Worm (Caenorhabditis elegans) whole organism, L2 larva: ENCODE data around the gene aakb-1.

Experiments
- C34F6.9 ChIP-seq: fragments of 150-350 bp; optimal IDR thresholded peaks from 2 replicates; lab custom pipeline; 2014; ENCODE audit warnings: missing biosample characterization, missing genetic modification characterization
- F13H6.1 ChIP-seq: sonication (generic microtip); optimal IDR thresholded peaks from 2 replicates; lab custom pipeline; 2016; ENCODE audit warnings: missing genetic modification characterization, missing compliant biosample characterization
- Y55F3AM.14 ChIP-seq: fragments of 200-800 bp; sonication (Bioruptor generic); optimal IDR thresholded peaks from 2 replicates; lab custom pipeline; 2018; ENCODE audit warnings: mild to moderate bottlenecking, missing genetic modification characterization, missing compliant biosample characterization
- alr-1 ChIP-seq: fragments of 150-350 bp; optimal IDR thresholded peaks from 2 replicates; lab custom pipeline; 2014; ENCODE audit warnings: missing biosample characterization, missing genetic modification characterization
- ama-1 ChIP-seq: fragments of 150-350 bp; optimal IDR thresholded peaks from 2 replicates; lab custom pipeline; 2018; ENCODE audit warnings: inconsistent platforms
- blmp-1 ChIP-seq: sonication (generic microtip); optimal IDR thresholded peaks from 2 replicates; lab custom pipeline; 2017; ENCODE audit warnings: missing genetic modification characterization, mild to moderate bottlenecking, missing compliant biosample characterization, antibody characterized with exemption, moderate library complexity; ENCODE audit not compliant: insufficient read depth
- ceh-16 ChIP-seq: fragments of 150-350 bp; optimal IDR thresholded peaks from 2 replicates; lab custom pipeline; 2014; ENCODE audit warnings: missing biosample characterization, missing genetic modification characterization
- ceh-82 ChIP-seq: fragments of 150-350 bp; optimal IDR thresholded peaks from 2 replicates; lab custom pipeline; 2014; ENCODE audit warnings: missing biosample characterization, missing genetic modification characterization
- egl-27 ChIP-seq: sonication (generic microtip); optimal IDR thresholded peaks from 3 replicates; lab custom pipeline; 2017; ENCODE audit warnings: missing biosample characterization, missing genetic modification reagents, missing genetic modification characterization
- elt-1 ChIP-seq: fragments of 150-350 bp; optimal IDR thresholded peaks from 2 replicates; lab custom pipeline; 2014; ENCODE audit warnings: missing biosample characterization, missing genetic modification characterization
- elt-3 ChIP-seq: sonication (generic microtip); optimal IDR thresholded peaks from 2 replicates; lab custom pipeline; 2017; ENCODE audit warnings: missing biosample characterization, missing genetic modification characterization
- gmeb-1 ChIP-seq: fragments of 150-350 bp; optimal IDR thresholded peaks from 2 replicates; lab custom pipeline; 2014; ENCODE audit warnings: missing biosample characterization, missing genetic modification characterization
- lin-11 ChIP-seq: fragments of 150-350 bp; sonication (generic microtip); optimal IDR thresholded peaks from 2 replicates; lab custom pipeline; 2014; ENCODE audit warnings: missing biosample characterization, missing genetic modification characterization, inconsistent platforms, mixed read lengths
- lin-13 ChIP-seq: fragments of 150-350 bp; optimal IDR thresholded peaks from 2 replicates; lab custom pipeline; 2014; ENCODE audit warnings: missing biosample characterization, missing genetic modification reagents, missing genetic modification characterization
- lsy-2 ChIP-seq, 2 experiments: fragments of 150-350 bp in 1 of 2; sonication (generic microtip) in 1 of 2; optimal IDR thresholded peaks; 2 replicates each; lab custom pipeline; 2014 to 2017; ENCODE audit warnings: missing biosample characterization in 2 of 2, missing genetic modification characterization in 2 of 2
- mab-5 ChIP-seq: fragments of 150-350 bp; optimal IDR thresholded peaks from 2 replicates; lab custom pipeline; 2014; ENCODE audit warnings: missing biosample characterization, missing genetic modification characterization
- mdl-1 ChIP-seq, 2 experiments: fragments of 150-350 bp in 1 of 2; sonication (generic microtip) in 1 of 2; optimal IDR thresholded peaks; 2 replicates each; lab custom pipeline; 2017; ENCODE audit warnings: missing biosample characterization in 2 of 2, missing genetic modification characterization in 2 of 2
- nhr-10 ChIP-seq: sonication (generic microtip); optimal IDR thresholded peaks from 2 replicates; lab custom pipeline; 2017; ENCODE audit warnings: missing biosample characterization, missing genetic modification characterization
- nhr-11 ChIP-seq: fragments of 150-350 bp; optimal IDR thresholded peaks from 2 replicates; lab custom pipeline; 2014; ENCODE audit warnings: missing biosample characterization, missing genetic modification characterization
- nhr-12 ChIP-seq: fragments of 150-350 bp; optimal IDR thresholded peaks from 2 replicates; lab custom pipeline; 2014; ENCODE audit warnings: missing biosample characterization, missing genetic modification characterization
- nhr-129 ChIP-seq: fragments of 150-350 bp; optimal IDR thresholded peaks from 2 replicates; lab custom pipeline; 2014; ENCODE audit warnings: missing biosample characterization, missing genetic modification characterization
- nhr-21 ChIP-seq: fragments of 150-350 bp; optimal IDR thresholded peaks from 2 replicates; lab custom pipeline; 2014; ENCODE audit warnings: missing biosample characterization, missing genetic modification characterization
- nhr-23 ChIP-seq: fragments of 150-350 bp; optimal IDR thresholded peaks from 2 replicates; lab custom pipeline; 2014; ENCODE audit warnings: missing biosample characterization, missing genetic modification reagents, missing genetic modification characterization
- nhr-77 ChIP-seq: fragments of 150-350 bp; optimal IDR thresholded peaks from 2 replicates; lab custom pipeline; 2014; ENCODE audit warnings: missing biosample characterization, missing genetic modification characterization
- peb-1 ChIP-seq: fragments of 150-350 bp; optimal IDR thresholded peaks from 2 replicates; lab custom pipeline; 2014; ENCODE audit warnings: missing biosample characterization, missing genetic modification characterization
- sem-4 ChIP-seq: fragments of 150-350 bp; optimal IDR thresholded peaks from 2 replicates; lab custom pipeline; 2014; ENCODE audit warnings: missing biosample characterization, missing genetic modification reagents, missing genetic modification characterization
- sma-9 ChIP-seq, 2 experiments: fragments of 150-350 bp in 1 of 2; sonication (generic microtip) in 1 of 2; optimal IDR thresholded peaks; 2 replicates each; lab custom pipeline; 2014 to 2016; ENCODE audit warnings: missing genetic modification characterization in 2 of 2, mild to moderate bottlenecking in 1 of 2, missing biosample characterization in 1 of 2, missing compliant biosample characterization in 1 of 2, missing genetic modification reagents in 1 of 2, moderate library complexity in 1 of 2
- snpc-4 ChIP-seq: fragments of 150-350 bp; optimal IDR thresholded peaks from 2 replicates; lab custom pipeline; 2014; ENCODE audit warnings: missing biosample characterization, missing genetic modification characterization
- unc-55 ChIP-seq: fragments of 150-350 bp; sonication (generic microtip); optimal IDR thresholded peaks from 3 replicates; lab custom pipeline; 2014; ENCODE audit warnings: missing biosample characterization, missing genetic modification reagents, missing genetic modification characterization
- unc-62 ChIP-seq: fragments of 150-350 bp; optimal IDR thresholded peaks from 2 replicates; lab custom pipeline; 2014; ENCODE audit warnings: missing biosample characterization, missing genetic modification reagents, missing genetic modification characterization
- zag-1 ChIP-seq: fragments of 150-350 bp; optimal IDR thresholded peaks from 2 replicates; lab custom pipeline; 2014; ENCODE audit warnings: missing biosample characterization, missing genetic modification characterization
- ztf-1 ChIP-seq: fragments of 200-800 bp; sonication (Bioruptor generic); conservative IDR thresholded peaks from 2 replicates; pipeline ENCODE4 v1.3.6; 2022; ENCODE audit warnings: missing genetic modification characterization, missing compliant biosample characterization
- ztf-11 ChIP-seq: sonication (generic microtip); optimal IDR thresholded peaks from 2 replicates; lab custom pipeline; 2017; ENCODE audit warnings: missing biosample characterization, missing genetic modification characterization
- ztf-4 ChIP-seq: fragments of 150-350 bp; optimal IDR thresholded peaks from 2 replicates; lab custom pipeline; 2014; ENCODE audit warnings: missing biosample characterization, missing genetic modification characterization

Gene aakb-1

ce11 chrX:13730209-13730975 is 25.2 kb upstream of the aakb-1 start (continued):
- TF ChIP-seq gmeb-1 (peak; percentile 26), ztf-4 (no peak), ztf-11 (tag; lab: Kevin White, UChicago) (no peak), ceh-82 (tag; lab: Kevin White, UChicago) (no peak), peb-1 (tag; lab: Kevin White, UChicago) (no peak), ceh-16 (peak; percentile 3), Y55F3AM.14 (GFP tag; lab: Kevin White, UChicago) (no peak), snpc-4 (tag; lab: Kevin White, UChicago) (no peak), elt-1 (tag; lab: Kevin White, UChicago) (no peak), unc-62 (GFP tag; lab: Kevin White, UChicago) (no peak), nhr-77 (tag; lab: Kevin White, UChicago) (no peak)

DNA sequence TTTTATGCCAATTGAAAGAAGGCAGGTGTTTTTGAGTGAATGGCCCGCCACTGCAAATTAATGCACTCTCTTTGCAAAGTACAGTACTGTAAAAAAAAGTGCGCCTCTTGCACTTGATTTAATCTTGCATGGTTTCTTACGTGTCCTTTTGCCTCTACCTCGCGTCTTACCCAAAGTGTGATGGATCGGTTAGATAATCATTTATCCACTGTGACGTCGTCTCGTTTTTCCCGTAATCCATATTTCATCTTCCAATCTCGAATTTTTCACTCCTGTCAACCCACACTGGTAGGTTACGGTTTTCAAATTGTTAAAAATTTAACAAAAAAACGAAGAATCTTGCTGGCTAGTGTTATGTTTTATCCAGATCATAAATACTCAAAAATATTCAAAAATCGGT is 18.9 kb upstream of the aakb-1 start:
- TF ChIP-seq blmp-1 (tag; lab: Kevin White, UChicago), result no peak
- no peak for TF ChIP-seq nhr-11
- no peak for TF ChIP-seq sem-4
- TF ChIP-seq zag-1 (tag; lab: Kevin White, UChicago), result no peak
- TF ChIP-seq Y55F3AM.14 (GFP tag; lab: Kevin White, UChicago), result no peak
- TF ChIP-seq nhr-129 (tag; lab: Kevin White, UChicago), result no peak
- TF ChIP-seq nhr-12 (tag; lab: Kevin White, UChicago), result no peak
- no peak for TF ChIP-seq egl-27 (tag; lab: Kevin White, UChicago)
- TF ChIP-seq lsy-2 (tag; optimal IDR thresholded peaks at IDR 0.05; lab: Kevin White, UChicago), result no peak
- TF ChIP-seq elt-1 (tag; lab: Kevin White, UChicago), result peak; percentile 84
- TF ChIP-seq alr-1 (tag; lab: Kevin White, UChicago), result no peak
- peak; percentile 71 for TF ChIP-seq sma-9 (GFP tag; optimal IDR thresholded peaks at IDR 0.05; lab: Kevin White, UChicago)
- no peak for TF ChIP-seq sma-9 (tag; optimal IDR thresholded peaks at IDR 0.05; lab: Kevin White, UChicago)
- TF ChIP-seq mab-5 (tag; lab: Kevin White, UChicago), result no peak
- TF ChIP-seq lin-11, result no peak
- no peak for TF ChIP-seq nhr-10 (tag; lab: Kevin White, UChicago)
- peak; percentile 57 for TF ChIP-seq ceh-16
- TF ChIP-seq, all 48 proteins: peak for 3

DNA sequence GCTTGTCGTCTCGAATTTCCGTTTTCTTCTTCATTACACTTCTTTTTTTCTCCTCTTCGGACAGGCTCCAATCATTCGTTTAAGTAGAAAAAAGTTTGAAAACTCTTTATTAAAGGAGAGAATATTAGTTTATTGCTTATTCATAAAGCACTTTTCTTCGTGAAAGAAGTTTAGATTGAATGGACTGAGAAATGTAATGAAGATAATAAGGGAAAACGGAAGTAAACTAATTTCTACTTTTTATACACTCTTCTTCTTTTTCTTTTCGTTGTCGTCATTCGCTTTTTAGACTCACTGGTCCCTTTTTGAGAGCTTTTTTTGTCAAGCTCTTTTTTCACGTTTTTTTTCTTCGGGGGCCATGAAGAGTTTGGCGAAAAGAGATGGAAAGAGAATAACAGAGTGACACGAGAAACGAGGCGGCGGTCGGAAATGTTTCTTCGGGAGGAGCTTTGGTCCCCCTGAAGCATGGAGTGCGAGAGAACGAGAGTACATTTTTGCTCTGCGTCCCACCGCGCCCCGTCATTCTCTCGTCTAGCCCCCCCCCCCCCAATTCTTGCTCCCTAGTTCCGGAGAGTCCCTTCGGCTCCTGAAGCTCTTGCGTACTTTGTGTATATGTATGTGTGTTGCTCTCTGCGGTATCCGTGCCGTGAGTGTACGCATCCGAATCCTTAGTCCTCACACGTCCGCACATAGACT is 16.3 kb upstream of the aakb-1 start:
- TF ChIP-seq unc-55 (peak; percentile 27), nhr-129 (tag; lab: Kevin White, UChicago) (peak; percentile 9), lin-13 (GFP tag; lab: Kevin White, UChicago) (peak; percentile 12), zag-1 (tag; lab: Kevin White, UChicago) (peak; percentile 37), mdl-1 (tag; optimal IDR thresholded peaks at IDR 0.05; lab: Kevin White, UChicago) (peak; percentile 53 to 82), unc-62 (GFP tag; lab: Kevin White, UChicago) (no peak), lin-11 (no peak), nhr-23 (tag; lab: Kevin White, UChicago) (no peak), nhr-21 (no peak), lsy-2 (tag; optimal IDR thresholded peaks at IDR 0.05; lab: Kevin White, UChicago) (peak in 1 of 2 experiments; percentile 55), ztf-4 (peak; percentile 21), elt-3 (tag; lab: Kevin White, UChicago) (no peak), sem-4 (peak; percentile 47), nhr-11 (no peak), ztf-1 (GFP tag; lab: Robert Waterston, UW) (no peak), blmp-1 (tag; lab: Kevin White, UChicago) (no peak), sma-9 (GFP tag; optimal IDR thresholded peaks at IDR 0.05; lab: Kevin White, UChicago) (peak; percentile 75), sma-9 (tag; optimal IDR thresholded peaks at IDR 0.05; lab: Kevin White, UChicago) (no peak), mab-5 (tag; lab: Kevin White, UChicago) (no peak), F13H6.1 (peak; percentile 40), ama-1 (lab: Kevin White, UChicago) (no peak), C34F6.9 (tag; lab: Kevin White, UChicago) (peak; percentile 71), Y55F3AM.14 (GFP tag; lab: Kevin White, UChicago) (peak; percentile 83), ceh-82 (tag; lab: Kevin White, UChicago) (no peak)
